Worm (Caenorhabditis elegans): ENCODE data around the gene Y43C5A.7.

The Y43C5A.7 gene

ce11 chrIV:10276960-10277359, at the start of gene Y43C5A.7:
Gene Y43C5A.7 (plus strand): TSS chrIV:10277260.
- TF ChIP-seq hlh-8 (tag; optimal IDR thresholded peaks at IDR 0.05) (no peak), elt-4 (tag; optimal IDR thresholded peaks at IDR 0.05) (no peak), Y22D7AL.16 (tag; optimal IDR thresholded peaks at IDR 0.05) (no peak), ama-1 (optimal IDR thresholded peaks at IDR 0.05) (no peak), unc-42 (tag; optimal IDR thresholded peaks at IDR 0.05) (no peak)

ce11 chrIV:10227534-10227933, 49.5 kb upstream of the Y43C5A.7 start, which contains the start of gene F01G10.6:
Gene F01G10.6 (minus strand): TSS chrIV:10227634.
- TF ChIP-seq sox-4 (tag; optimal IDR thresholded peaks at IDR 0.05) (no peak), nfya-1 (tag; optimal IDR thresholded peaks at IDR 0.05) (no peak), hlh-13 (GFP tag; optimal IDR thresholded peaks at IDR 0.05) (no peak), dmd-4 (tag; optimal IDR thresholded peaks at IDR 0.05; ENCODE audit: borderline replicate concordance) (no peak), sox-2 (GFP tag; IDR thresholded peaks at IDR 0.05) (no peak), fax-1 (tag; optimal IDR thresholded peaks at IDR 0.05) (no peak), K02D7.2 (tag; optimal IDR thresholded peaks at IDR 0.05) (no peak), hlh-8 (tag; optimal IDR thresholded peaks at IDR 0.05) (no peak), nhr-232 (tag; optimal IDR thresholded peaks at IDR 0.05) (no peak), che-1 (tag; optimal IDR thresholded peaks at IDR 0.05) (no peak), pha-2 (tag; optimal IDR thresholded peaks at IDR 0.05) (no peak), ets-4 (tag; optimal IDR thresholded peaks at IDR 0.05) (no peak), ceh-24 (tag; optimal IDR thresholded peaks at IDR 0.05) (no peak), gmeb-2 (tag; optimal IDR thresholded peaks at IDR 0.05) (no peak), elt-4 (tag; optimal IDR thresholded peaks at IDR 0.05) (no peak), pha-4 (tag; optimal IDR thresholded peaks at IDR 0.05) (no peak), T23F11.4 (GFP tag; optimal IDR thresholded peaks at IDR 0.05) (no peak)

DNA sequence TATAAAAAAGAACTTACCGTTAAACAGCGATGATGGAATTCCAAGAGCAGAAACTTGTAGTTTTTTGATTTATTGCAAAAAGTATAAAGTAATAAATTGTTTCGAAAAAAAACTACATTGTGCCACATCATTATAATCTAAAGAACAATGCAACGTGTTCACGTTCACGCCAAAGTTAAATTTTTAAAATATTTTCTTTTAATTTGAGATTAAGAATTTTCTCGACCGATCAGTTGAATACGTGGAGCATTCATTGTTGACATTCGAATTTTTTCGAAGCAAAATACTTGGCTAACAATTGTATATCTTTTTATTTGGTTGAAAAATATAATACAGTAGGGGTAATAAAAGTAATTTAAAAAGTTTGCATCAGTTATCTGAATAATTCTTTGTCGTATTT, 46.1 kb upstream of the Y43C5A.7 start, which contains the start of gene F01G10.5:
Gene F01G10.5, minus strand, starts transcription at position 101 of the 400 bp plus-strand sequence.
- TF ChIP-seq odd-2 (tag; optimal IDR thresholded peaks at IDR 0.05), result no peak
- no peak for TF ChIP-seq ceh-9 (tag; optimal IDR thresholded peaks at IDR 0.05)
- TF ChIP-seq nhr-11 (tag; optimal IDR thresholded peaks at IDR 0.05), result no peak
- TF ChIP-seq nfya-1 (tag; optimal IDR thresholded peaks at IDR 0.05), result no peak

DNA sequence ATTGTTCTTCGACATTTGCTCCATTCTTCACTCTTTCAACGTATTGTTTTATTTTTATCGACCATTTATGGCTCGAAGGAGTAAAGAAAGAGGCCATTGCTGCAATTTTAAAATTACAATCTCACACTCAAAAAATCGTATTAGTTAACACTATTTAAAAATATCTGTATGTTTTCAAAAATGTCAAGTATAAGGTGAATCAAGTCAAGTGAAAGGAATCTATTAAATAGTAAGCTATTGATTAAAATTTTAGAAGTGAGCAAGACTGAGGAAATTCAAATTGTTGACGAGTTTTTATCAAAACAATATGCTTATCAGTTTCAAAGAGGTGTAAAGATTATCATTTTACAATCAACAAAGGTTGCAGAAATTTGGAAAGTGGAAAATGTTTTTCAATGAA, 44.6 kb upstream of the Y43C5A.7 start, which contains the start of gene F01G10.4:
Gene F01G10.4, minus strand, starts transcription at position 101 of the 400 bp plus-strand sequence.
- TF ChIP-seq zip-5 (tag; optimal IDR thresholded peaks at IDR 0.05) (no peak), ahr-1 (tag; optimal IDR thresholded peaks at IDR 0.05) (no peak), ceh-14 (tag; optimal IDR thresholded peaks at IDR 0.05) (no peak), T23F11.4 (GFP tag; optimal IDR thresholded peaks at IDR 0.05) (no peak), pqm-1 (tag; optimal IDR thresholded peaks at IDR 0.05) (no peak), madf-2 (tag; optimal IDR thresholded peaks at IDR 0.05) (no peak), ceh-45 (GFP tag; IDR thresholded peaks at IDR 0.05) (no peak), tbx-7 (tag; optimal IDR thresholded peaks at IDR 0.05) (no peak), lim-6 (tag; optimal IDR thresholded peaks at IDR 0.05) (no peak), sdc-2 (tag; optimal IDR thresholded peaks at IDR 0.05) (no peak)

ce11 chrIV:10235279-10235829, 41.7 kb upstream of the Y43C5A.7 start, which contains the start of gene ech-9:
Gene ech-9 (minus strand): TSS chrIV:10235329.
- TF ChIP-seq ceh-34 (tag; optimal IDR thresholded peaks at IDR 0.05), result no peak
- TF ChIP-seq C08G9.2 (tag; optimal IDR thresholded peaks at IDR 0.05), result no peak
- TF ChIP-seq npax-4 (tag; optimal IDR thresholded peaks at IDR 0.05), result no peak
- no peak for TF ChIP-seq pros-1 (tag; optimal IDR thresholded peaks at IDR 0.05)
- no peak for TF ChIP-seq ref-2 (tag; optimal IDR thresholded peaks at IDR 0.05)
- TF ChIP-seq hlh-30 (tag; optimal IDR thresholded peaks at IDR 0.05; ENCODE audit: insufficient read depth), result no peak
- TF ChIP-seq gmeb-2 (tag; optimal IDR thresholded peaks at IDR 0.05), result no peak
- TF ChIP-seq elt-2 (tag; optimal IDR thresholded peaks at IDR 0.05), result no peak
- TF ChIP-seq ahr-1 (tag; optimal IDR thresholded peaks at IDR 0.05), result no peak
- TF ChIP-seq odd-2 (tag; optimal IDR thresholded peaks at IDR 0.05), result no peak
- TF ChIP-seq ceh-48 (tag; optimal IDR thresholded peaks at IDR 0.05), result no peak
- no peak for TF ChIP-seq ceh-45 (GFP tag; IDR thresholded peaks at IDR 0.05)
- TF ChIP-seq fkh-10 (GFP tag; optimal IDR thresholded peaks at IDR 0.05), result no peak
- no peak for TF ChIP-seq K09A11.1 (tag; optimal IDR thresholded peaks at IDR 0.05; ENCODE audit: insufficient read depth)

Measured in whole organism, late embryonic.